Worm (Caenorhabditis elegans) whole organism, late embryonic: ENCODE data around the gene atz-1.

Source experiments
- C38D4.7 ChIP-seq: fragments of 200-800 bp; sonication (Bioruptor generic); optimal IDR thresholded peaks from 2 replicates; lab custom pipeline; 2018; ENCODE audit warnings: mild to moderate bottlenecking, missing genetic modification characterization, moderate library complexity, missing compliant biosample characterization
- T23F11.4 ChIP-seq: fragments of 200-800 bp; sonication (Bioruptor generic); optimal IDR thresholded peaks from 2 replicates; lab custom pipeline; 2018; ENCODE audit warnings: mild to moderate bottlenecking, missing genetic modification characterization, missing compliant biosample characterization
- ahr-1 ChIP-seq: sonication (generic microtip); optimal IDR thresholded peaks from 2 replicates; lab custom pipeline; 2016; ENCODE audit warnings: missing genetic modification characterization, missing compliant biosample characterization
- ceh-14 ChIP-seq: sonication (generic microtip); optimal IDR thresholded peaks from 2 replicates; lab custom pipeline; 2016; ENCODE audit warnings: missing genotype, missing genetic modification characterization, missing compliant biosample characterization
- ceh-18 ChIP-seq: sonication (generic microtip); optimal IDR thresholded peaks from 2 replicates; lab custom pipeline; 2016; ENCODE audit warnings: missing genetic modification characterization, missing compliant biosample characterization
- ceh-19 ChIP-seq: fragments of 200-800 bp; sonication (Bioruptor generic); optimal IDR thresholded peaks from 2 replicates; lab custom pipeline; 2018; ENCODE audit warnings: mild to moderate bottlenecking, missing genetic modification characterization, missing compliant biosample characterization
- ceh-2 ChIP-seq: sonication (generic microtip); optimal IDR thresholded peaks from 2 replicates; lab custom pipeline; 2016; ENCODE audit warnings: missing genotype, missing genetic modification characterization, missing compliant biosample characterization
- ceh-22 ChIP-seq: sonication (generic microtip); optimal IDR thresholded peaks from 2 replicates; lab custom pipeline; 2017; ENCODE audit warnings: missing biosample characterization, missing genetic modification characterization
- ceh-24 ChIP-seq: sonication (generic microtip); optimal IDR thresholded peaks from 2 replicates; lab custom pipeline; 2016; ENCODE audit warnings: mild to moderate bottlenecking, missing genetic modification characterization, missing compliant biosample characterization
- ceh-30 ChIP-seq: fragments of 150-350 bp; optimal IDR thresholded peaks from 2 replicates; lab custom pipeline; 2014; ENCODE audit warnings: missing biosample characterization, missing genetic modification characterization
- ceh-45 ChIP-seq: fragments of 200-800 bp; sonication (Bioruptor generic); IDR thresholded peaks from 2 replicates; pipeline ENCODE4 v1.3.6; 2022; ENCODE audit warnings: missing genetic modification reagents, missing genetic modification characterization, missing compliant biosample characterization
- ceh-6 ChIP-seq: fragments of 200-800 bp; sonication (Bioruptor generic); optimal IDR thresholded peaks from 2 replicates; lab custom pipeline; 2018; ENCODE audit warnings: mild to moderate bottlenecking, missing genetic modification characterization, missing compliant biosample characterization
- che-1 ChIP-seq: sonication (generic microtip); optimal IDR thresholded peaks from 2 replicates; lab custom pipeline; 2016; ENCODE audit warnings: mild to moderate bottlenecking, missing genetic modification characterization, missing compliant biosample characterization
- dve-1 ChIP-seq: sonication (generic microtip); optimal IDR thresholded peaks from 2 replicates; lab custom pipeline; 2017; ENCODE audit warnings: antibody characterized with exemption, mild to moderate bottlenecking, missing genetic modification characterization, missing compliant biosample characterization
- elt-2 ChIP-seq: sonication (generic microtip); optimal IDR thresholded peaks from 2 replicates; lab custom pipeline; 2016; ENCODE audit warnings: missing genetic modification reagents, missing genetic modification characterization, missing compliant biosample characterization
- eyg-1 ChIP-seq: sonication (generic microtip); optimal IDR thresholded peaks from 2 replicates; lab custom pipeline; 2016; ENCODE audit warnings: missing genotype, missing genetic modification characterization, missing compliant biosample characterization
- fax-1 ChIP-seq: sonication (generic microtip); optimal IDR thresholded peaks from 2 replicates; lab custom pipeline; 2016; ENCODE audit warnings: missing genotype, missing genetic modification characterization, missing compliant biosample characterization
- gmeb-2 ChIP-seq: sonication (generic microtip); optimal IDR thresholded peaks from 2 replicates; lab custom pipeline; 2016; ENCODE audit warnings: missing genetic modification characterization, inconsistent platforms, missing compliant biosample characterization
- hlh-13 ChIP-seq: fragments of 200-800 bp; sonication (Bioruptor generic); optimal IDR thresholded peaks from 2 replicates; lab custom pipeline; 2018; ENCODE audit warnings: mild to moderate bottlenecking, missing genetic modification characterization, missing compliant biosample characterization
- hlh-15 ChIP-seq: sonication (generic microtip); optimal IDR thresholded peaks from 2 replicates; lab custom pipeline; 2016; ENCODE audit warnings: missing genetic modification characterization, missing compliant biosample characterization
- hlh-6 ChIP-seq: sonication (generic microtip); optimal IDR thresholded peaks from 2 replicates; lab custom pipeline; 2016; ENCODE audit warnings: missing genotype, missing genetic modification characterization, missing compliant biosample characterization
- hlh-8 ChIP-seq: sonication (generic microtip); optimal IDR thresholded peaks from 2 replicates; lab custom pipeline; 2016; ENCODE audit warnings: missing genotype, missing genetic modification characterization, missing compliant biosample characterization
- lin-11 ChIP-seq: fragments of 200-800 bp; sonication (Bioruptor generic); optimal IDR thresholded peaks from 2 replicates; lab custom pipeline; 2018; ENCODE audit warnings: mild to moderate bottlenecking, missing genetic modification characterization, missing compliant biosample characterization
- nhr-232 ChIP-seq: sonication (generic microtip); optimal IDR thresholded peaks from 2 replicates; lab custom pipeline; 2016; ENCODE audit warnings: missing genetic modification characterization, missing compliant biosample characterization
- npax-4 ChIP-seq: sonication (generic microtip); optimal IDR thresholded peaks from 2 replicates; lab custom pipeline; 2016; ENCODE audit warnings: missing genetic modification characterization, missing compliant biosample characterization
- pag-3 ChIP-seq: sonication (generic microtip); optimal IDR thresholded peaks from 2 replicates; lab custom pipeline; 2016; ENCODE audit warnings: missing compliant biosample characterization, missing genetic modification characterization, borderline replicate concordance
- pax-1 ChIP-seq: fragments of 150-350 bp; optimal IDR thresholded peaks from 2 replicates; lab custom pipeline; 2014; ENCODE audit warnings: missing biosample characterization, missing genetic modification characterization
- pqm-1 ChIP-seq: sonication (generic microtip); optimal IDR thresholded peaks from 2 replicates; lab custom pipeline; 2016; ENCODE audit warnings: missing genetic modification characterization, missing compliant biosample characterization
- pros-1 ChIP-seq: fragments of 150-350 bp; optimal IDR thresholded peaks from 2 replicates; lab custom pipeline; 2014; ENCODE audit warnings: missing biosample characterization, missing genetic modification reagents, missing genetic modification characterization
- ref-2 ChIP-seq: sonication (generic microtip); optimal IDR thresholded peaks from 2 replicates; lab custom pipeline; 2016; ENCODE audit warnings: missing genetic modification characterization, missing compliant biosample characterization
- sox-4 ChIP-seq: sonication (generic microtip); optimal IDR thresholded peaks from 2 replicates; lab custom pipeline; 2017; ENCODE audit warnings: mild to moderate bottlenecking, missing genetic modification characterization, inconsistent platforms, missing compliant biosample characterization
- syd-9 ChIP-seq: sonication (generic microtip); optimal IDR thresholded peaks from 2 replicates; lab custom pipeline; 2016; ENCODE audit warnings: mild to moderate bottlenecking, missing genetic modification characterization, moderate library complexity, missing compliant biosample characterization
- tbx-2 ChIP-seq: sonication (generic microtip); optimal IDR thresholded peaks from 2 replicates; lab custom pipeline; 2016; ENCODE audit warnings: missing genetic modification characterization, missing compliant biosample characterization
- unc-3 ChIP-seq, 2 experiments: fragments of 200-800 bp in 1 of 2; sonication (Bioruptor generic) in 1 of 2; sonication (generic microtip) in 1 of 2; conservative IDR thresholded peaks in 1 of 2; optimal IDR thresholded peaks in 1 of 2; 2 replicates each; pipeline versions ENCODE4 v1.3.6 to Lab custom; 2016 to 2022; ENCODE audit warnings: missing compliant biosample characterization in 2 of 2, missing genetic modification characterization in 2 of 2, missing genetic modification reagents in 1 of 2
- unc-42 ChIP-seq: sonication (generic microtip); optimal IDR thresholded peaks from 2 replicates; lab custom pipeline; 2016; ENCODE audit warnings: missing genotype, missing genetic modification characterization, missing compliant biosample characterization
- zip-5 ChIP-seq: sonication (generic microtip); optimal IDR thresholded peaks from 2 replicates; lab custom pipeline; 2016; ENCODE audit warnings: missing genetic modification characterization, missing compliant biosample characterization
- ztf-16 ChIP-seq: sonication (generic microtip); optimal IDR thresholded peaks from 2 replicates; lab custom pipeline; 2017; ENCODE audit warnings: missing genetic modification characterization, missing compliant biosample characterization

atz-1 gene

ce11 chrIV:12376021-12376420 is at the start of gene atz-1:
Gene atz-1, minus strand, starts transcription at chrIV:12376121.
- TF ChIP-seq tbx-2 (tag; lab: Kevin White, UChicago) (no peak), fax-1 (tag; lab: Kevin White, UChicago) (no peak), pax-1 (tag; lab: Kevin White, UChicago) (no peak), pag-3 (no peak), ceh-30 (tag; lab: Kevin White, UChicago) (no peak)

DNA sequence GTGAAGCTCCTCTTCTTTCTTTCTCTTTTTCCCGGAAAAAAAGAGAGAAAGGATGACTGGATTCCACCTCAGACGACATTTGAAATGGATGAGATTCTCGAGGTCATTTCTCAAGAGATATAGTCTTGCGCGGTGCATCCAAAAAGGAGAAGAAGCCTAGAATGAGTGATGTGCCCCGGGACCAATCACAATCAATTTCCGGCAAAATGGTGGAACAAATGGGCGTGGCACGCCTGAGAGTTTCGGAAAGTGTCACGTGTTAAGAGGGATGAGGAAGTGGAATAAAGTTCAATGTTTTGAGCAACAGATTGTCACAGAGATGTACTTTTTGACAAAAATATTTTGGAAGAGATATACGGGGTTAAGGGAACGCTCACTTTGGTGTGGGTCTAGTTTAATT is 49.7 kb upstream of the atz-1 start:
- TF ChIP-seq nhr-232 (tag; lab: Kevin White, UChicago) (no peak), hlh-15 (tag; lab: Kevin White, UChicago) (no peak)

- no peak for TF ChIP-seq sox-4
- peak; percentile 86 for TF ChIP-seq elt-2
- no peak for TF ChIP-seq ahr-1 (tag; lab: Kevin White, UChicago)
- no peak for TF ChIP-seq dve-1
- no peak for TF ChIP-seq T23F11.4 (GFP tag; lab: Kevin White, UChicago)
- no peak for TF ChIP-seq unc-42
- TF ChIP-seq ceh-14 (tag; lab: Kevin White, UChicago) = no peak
Observed at ce11 chrIV:12420455-12420854, 44.5 kb upstream of the atz-1 start, which contains the start of gene ugt-65. Gene ugt-65, plus strand, starts transcription at chrIV:12420683.

- TF ChIP-seq pros-1 (tag; lab: Kevin White, UChicago) (no peak), unc-42 (peak; percentile 86)
Observed at ce11 chrIV:12419291-12419690, 43.4 kb upstream of the atz-1 start.

ce11 chrIV:12417536-12418195 is 41.7 kb upstream of the atz-1 start, which contains the start of gene F08G5.3:
Gene F08G5.3, minus strand, starts transcription at chrIV:12417586.
- TF ChIP-seq hlh-6 = no peak
- TF ChIP-seq unc-3 (GFP tag; conservative IDR thresholded peaks at IDR 0.05; lab: Robert Waterston, UW) = peak; percentile 43; the same call in 1 of the 2 replicates
- TF ChIP-seq unc-3 (tag; optimal IDR thresholded peaks at IDR 0.05; lab: Kevin White, UChicago) = no peak
- TF ChIP-seq npax-4 = peak; percentile 20
- no peak for TF ChIP-seq ref-2
- peak; percentile 62 for TF ChIP-seq unc-42
- peak; percentile 22 for TF ChIP-seq ceh-19 (GFP tag; lab: Kevin White, UChicago)
- peak; percentile 27 for TF ChIP-seq T23F11.4 (GFP tag; lab: Kevin White, UChicago)
- peak; percentile 37 for TF ChIP-seq C38D4.7 (GFP tag; lab: Kevin White, UChicago)
- peak; percentile 13 for TF ChIP-seq ceh-14 (tag; lab: Kevin White, UChicago)
- peak; percentile 58 for TF ChIP-seq elt-2
- TF ChIP-seq ceh-6 (GFP tag; lab: Kevin White, UChicago) = peak; percentile 33
- TF ChIP-seq ceh-18 (tag; lab: Kevin White, UChicago) = peak; percentile 31
- TF ChIP-seq hlh-8 = no peak
- TF ChIP-seq, all 69 proteins: peak for 10

ce11 chrIV:12416629-12417404 is 40.9 kb upstream of the atz-1 start:
- no peak for TF ChIP-seq hlh-15 (tag; lab: Kevin White, UChicago)
- no peak for TF ChIP-seq sox-4
- no peak for TF ChIP-seq ceh-6 (GFP tag; lab: Kevin White, UChicago)
- no peak for TF ChIP-seq pax-1 (tag; lab: Kevin White, UChicago)
- TF ChIP-seq syd-9 = no peak
- TF ChIP-seq pqm-1 (tag; lab: Kevin White, UChicago) = no peak
- no peak for TF ChIP-seq unc-42
- no peak for TF ChIP-seq ceh-45 (GFP tag; lab: Robert Waterston, UW)
- TF ChIP-seq ztf-16 (tag; lab: Kevin White, UChicago) = no peak
- peak; percentile 22 for TF ChIP-seq dve-1
- TF ChIP-seq unc-3 (GFP tag; conservative IDR thresholded peaks at IDR 0.05; lab: Robert Waterston, UW) = no peak
- no peak for TF ChIP-seq unc-3 (tag; optimal IDR thresholded peaks at IDR 0.05; lab: Kevin White, UChicago)
- TF ChIP-seq hlh-13 (GFP tag; lab: Kevin White, UChicago) = peak; percentile 31
- TF ChIP-seq gmeb-2 (tag; lab: Kevin White, UChicago) = no peak
- TF ChIP-seq ceh-2 = no peak
- no peak for TF ChIP-seq ceh-24
- TF ChIP-seq fax-1 (tag; lab: Kevin White, UChicago) = no peak
- TF ChIP-seq nhr-232 (tag; lab: Kevin White, UChicago) = peak; percentile 8
- TF ChIP-seq hlh-6 = peak; percentile 44
- no peak for TF ChIP-seq zip-5 (tag; lab: Kevin White, UChicago)
- no peak for TF ChIP-seq tbx-2 (tag; lab: Kevin White, UChicago)
- TF ChIP-seq ref-2 = no peak
- TF ChIP-seq che-1 (tag; lab: Kevin White, UChicago) = peak; percentile 34
- TF ChIP-seq ceh-22 (tag; lab: Kevin White, UChicago) = no peak
- TF ChIP-seq eyg-1 = no peak
- no peak for TF ChIP-seq lin-11 (tag; lab: Kevin White, UChicago)
- peak; percentile 46 for TF ChIP-seq ceh-19 (GFP tag; lab: Kevin White, UChicago)
- no peak for TF ChIP-seq ceh-30 (tag; lab: Kevin White, UChicago)
- peak; percentile 40 for TF ChIP-seq C38D4.7 (GFP tag; lab: Kevin White, UChicago)
